Worm (Caenorhabditis elegans) whole organism, dauer: ENCODE measurements around the gene F59B2.8.
"Not testable (repeated sequence)": the region's sequence is repeated elsewhere in the genome, so short reads cannot be mapped to it uniquely, and the experiment has no call there.

Source experiments
- unc-62 ChIP-seq: sonication (generic microtip); optimal IDR thresholded peaks from 2 replicates; lab custom pipeline; 2017; ENCODE audit warnings: missing biosample characterization, missing genetic modification reagents, missing genetic modification characterization

The F59B2.8 gene

ce11 chrIII:9026951-9027350 lies 17.0 kb upstream of the F59B2.8 start, which contains the start of gene F59B2.13:
Gene F59B2.13, minus strand, starts transcription at chrIII:9027051.
- no peak for TF ChIP-seq unc-62 (GFP tag; lab: Kevin White, UChicago)

- no peak for TF ChIP-seq unc-62 (GFP tag; lab: Kevin White, UChicago)
Observed at ce11 chrIII:9023601-9024000, 13.6 kb upstream of the F59B2.8 start.

- TF ChIP-seq unc-62 (GFP tag; lab: Kevin White, UChicago), result no peak
Observed at ce11 chrIII:9022535-9022934, 12.5 kb upstream of the F59B2.8 start, which contains the start of gene F59B2.14. Gene F59B2.14, minus strand, starts transcription at chrIII:9022635.

- no peak for TF ChIP-seq unc-62 (GFP tag; lab: Kevin White, UChicago)
Observed at ce11 chrIII:9017181-9017651, 7.2 kb upstream of the F59B2.8 start, which contains the start of gene F59B2.12. Gene F59B2.12, plus strand, starts transcription at chrIII:9017601.

- no peak for TF ChIP-seq unc-62 (GFP tag; lab: Kevin White, UChicago)
Observed at ce11 chrIII:9012309-9012708, 2.3 kb upstream of the F59B2.8 start, which contains the start of gene F59B2.9. Gene F59B2.9, minus strand, starts transcription at chrIII:9012409.

ce11 chrIII:9007183-9007582 lies 2.8 kb downstream of the F59B2.8 start:
- no peak for TF ChIP-seq unc-62 (GFP tag; lab: Kevin White, UChicago)

- TF ChIP-seq unc-62 (GFP tag; lab: Kevin White, UChicago), result not testable (repeated sequence)
Observed at ce11 chrIII:9005905-9006372, 4.1 kb downstream of the F59B2.8 start, which contains the start of gene rab-6.1. Gene rab-6.1, minus strand, starts transcription at chrIII:9005955.

- no peak for TF ChIP-seq unc-62 (GFP tag; lab: Kevin White, UChicago)
Observed at ce11 chrIII:9004658-9005057, 5.3 kb downstream of the F59B2.8 start.

ce11 chrIII:9002545-9002944 lies 7.5 kb downstream of the F59B2.8 start, which contains the start of the genes F59B2.15 and zif-1:
Gene F59B2.15, minus strand, starts transcription at chrIII:9002645.
Gene zif-1, plus strand, starts transcription at chrIII:9002779.
- no peak for TF ChIP-seq unc-62 (GFP tag; lab: Kevin White, UChicago)

- TF ChIP-seq unc-62 (GFP tag; lab: Kevin White, UChicago), result no peak
Observed at ce11 chrIII:9001899-9002298, 8.1 kb downstream of the F59B2.8 start, which contains the start of gene rpn-6.2. Gene rpn-6.2, minus strand, starts transcription at chrIII:9001999.

ce11 chrIII:9001491-9001890 lies 8.5 kb downstream of the F59B2.8 start:
- TF ChIP-seq unc-62 (GFP tag; lab: Kevin White, UChicago), result no peak

- TF ChIP-seq unc-62 (GFP tag; lab: Kevin White, UChicago), result no peak
Observed at ce11 chrIII:8999508-8999907, 10.5 kb downstream of the F59B2.8 start, which contains the start of gene F59B2.3. Gene F59B2.3, minus strand, starts transcription at chrIII:8999766.

ce11 chrIII:8998884-8999283 lies 11.1 kb downstream of the F59B2.8 start:
- TF ChIP-seq unc-62 (GFP tag; lab: Kevin White, UChicago), result no peak

- no peak for TF ChIP-seq unc-62 (GFP tag; lab: Kevin White, UChicago)
Observed at ce11 chrIII:8997821-8998220, 12.2 kb downstream of the F59B2.8 start.

- TF ChIP-seq unc-62 (GFP tag; lab: Kevin White, UChicago), result no peak
Observed at ce11 chrIII:8996686-8997085, 13.3 kb downstream of the F59B2.8 start, which contains the start of gene skat-1. Gene skat-1, minus strand, starts transcription at chrIII:8996786.

ce11 chrIII:8989752-8990151 lies 20.2 kb downstream of the F59B2.8 start, which contains the start of gene R08D7.7:
Gene R08D7.7, plus strand, starts transcription at chrIII:8990052.
- TF ChIP-seq unc-62 (GFP tag; lab: Kevin White, UChicago), result not testable (repeated sequence)

ce11 chrIII:8988544-8988943 lies 21.5 kb downstream of the F59B2.8 start:
- TF ChIP-seq unc-62 (GFP tag; lab: Kevin White, UChicago), result no peak
